Fruit fly (Drosophila melanogaster): Measurements from ENCODE around the gene CG13022.

CG13022 gene

DNA sequence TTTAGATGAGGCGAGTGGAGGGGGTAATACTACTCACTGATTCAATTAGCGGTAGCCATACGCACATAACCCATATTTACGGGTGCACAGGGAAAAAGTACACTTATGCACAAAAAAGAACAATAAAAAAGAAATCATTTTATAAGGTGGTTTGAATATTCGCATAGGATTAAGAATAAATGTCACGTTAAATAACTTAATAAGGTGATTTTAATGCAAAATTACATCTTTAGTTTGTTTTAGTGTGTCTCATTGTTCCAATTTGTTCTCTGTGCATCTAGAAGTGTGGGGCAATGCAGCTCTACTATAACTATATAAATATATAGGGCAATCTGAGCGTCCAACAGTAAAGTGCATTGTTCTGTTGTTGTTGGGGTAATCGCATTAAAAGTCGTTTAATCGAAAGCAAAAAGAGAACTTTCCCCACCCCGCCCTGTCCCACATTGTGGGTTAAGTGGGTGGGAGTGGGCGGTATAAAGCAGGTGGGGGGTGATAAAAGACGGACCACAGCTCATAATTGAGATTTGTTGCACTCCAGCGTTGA lies 46.0 kb downstream of the CG13022 start (continued):
- TF ChIP-seq Hr4 (GFP tag; optimal IDR thresholded peaks at IDR 0.05) (peak; percentile 77), dac (GFP tag; optimal IDR thresholded peaks at IDR 0.05) (no peak), Sox15 (GFP tag; optimal IDR thresholded peaks at IDR 0.05) (no peak), CG6808 (GFP tag; optimal IDR thresholded peaks at IDR 0.05) (no peak), ss (GFP tag; optimal IDR thresholded peaks at IDR 0.05) (no peak), Smox (GFP tag; optimal IDR thresholded peaks at IDR 0.05) (no peak), dsx (GFP tag; optimal IDR thresholded peaks at IDR 0.05; ENCODE audit: poor library complexity, severe bottlenecking) (peak; percentile 6), CG6854 (GFP tag; optimal IDR thresholded peaks at IDR 0.05) (no peak), achi (GFP tag; optimal IDR thresholded peaks at IDR 0.05) (peak; percentile 53), Hr39 (GFP tag; optimal IDR thresholded peaks at IDR 0.05) (no peak), fd85E (GFP tag; optimal IDR thresholded peaks at IDR 0.05) (no peak), CG34406 (GFP tag; optimal IDR thresholded peaks at IDR 0.05) (peak; percentile 27), Sox14 (GFP tag; optimal IDR thresholded peaks at IDR 0.05) (peak; percentile 24), Ets96B (tag; optimal IDR thresholded peaks at IDR 0.05) (peak; percentile 4)

DNA sequence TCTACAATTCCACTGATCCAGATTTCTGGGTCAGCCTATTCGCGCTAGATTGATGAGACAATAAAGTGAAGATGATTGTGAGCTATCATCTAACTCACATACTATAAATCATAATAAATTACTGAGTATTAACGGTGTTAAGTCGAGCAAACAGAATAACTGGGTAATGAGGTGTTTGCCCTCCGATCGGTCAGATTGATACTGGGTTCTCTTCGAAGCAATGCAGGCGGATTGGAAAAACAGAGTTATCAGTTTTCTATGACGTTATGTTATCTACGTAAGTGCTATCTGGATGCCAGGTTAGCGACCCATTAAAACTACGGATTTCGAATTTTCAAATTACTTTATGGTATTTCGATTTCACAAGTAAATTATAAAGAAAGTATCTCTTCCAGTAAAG lies 46.8 kb downstream of the CG13022 start:
- TF ChIP-seq acj6 (GFP tag; optimal IDR thresholded peaks at IDR 0.05): no peak
- TF ChIP-seq fkh (GFP tag; optimal IDR thresholded peaks at IDR 0.05): peak; percentile 26

- TF ChIP-seq CG7368 (GFP tag; optimal IDR thresholded peaks at IDR 0.05): peak; percentile 65
- peak; percentile 79 for TF ChIP-seq dsx (GFP tag; optimal IDR thresholded peaks at IDR 0.05; ENCODE audit: poor library complexity, severe bottlenecking)
- peak; percentile 87 for TF ChIP-seq CG3919 (GFP tag; optimal IDR thresholded peaks at IDR 0.05)
- TF ChIP-seq Eip93F (GFP tag; optimal IDR thresholded peaks at IDR 0.05): no peak
- peak; percentile 82 for TF ChIP-seq Lpt (GFP tag; optimal IDR thresholded peaks at IDR 0.05)
- peak; percentile 73 for TF ChIP-seq spab (GFP tag; optimal IDR thresholded peaks at IDR 0.05)
- TF ChIP-seq CG11902 (GFP tag; optimal IDR thresholded peaks at IDR 0.05): peak; percentile 65
- TF ChIP-seq CG8319 (GFP tag; optimal IDR thresholded peaks at IDR 0.05): peak; percentile 59
- TF ChIP-seq ss (GFP tag; optimal IDR thresholded peaks at IDR 0.05): peak; percentile 55 to 71
- TF ChIP-seq Eip78C (GFP tag): peak; percentile 96
- peak; percentile 63 for TF ChIP-seq CG6854 (GFP tag; optimal IDR thresholded peaks at IDR 0.05)
- peak; percentile 95 for TF ChIP-seq vri (GFP tag; optimal IDR thresholded peaks at IDR 0.05)
- peak; percentile 74 for TF ChIP-seq dac (GFP tag; optimal IDR thresholded peaks at IDR 0.05)
- peak; percentile 88 for TF ChIP-seq acj6 (GFP tag; optimal IDR thresholded peaks at IDR 0.05)
- peak; percentile 94 for TF ChIP-seq CG8119 (GFP tag; IDR thresholded peaks at IDR 0.05)
- TF ChIP-seq cyc (GFP tag; optimal IDR thresholded peaks at IDR 0.05): peak; percentile 84
- peak; percentile 80 for TF ChIP-seq Met (GFP tag; optimal IDR thresholded peaks at IDR 0.05)
- TF ChIP-seq Hr39 (GFP tag; optimal IDR thresholded peaks at IDR 0.05): peak; percentile 85
- TF ChIP-seq eg (GFP tag; IDR thresholded peaks at IDR 0.05): peak; percentile 94
- TF ChIP-seq pdm3 (GFP tag; optimal IDR thresholded peaks at IDR 0.05): peak; percentile 87
- peak; percentile 91 for TF ChIP-seq Hr4 (GFP tag; optimal IDR thresholded peaks at IDR 0.05)
- TF ChIP-seq topi (GFP tag; optimal IDR thresholded peaks at IDR 0.05): peak; percentile 79
- TF ChIP-seq fd59A (GFP tag; optimal IDR thresholded peaks at IDR 0.05): peak; percentile 77
- peak; percentile 87 for TF ChIP-seq CG31627 (GFP tag; optimal IDR thresholded peaks at IDR 0.05)
- TF ChIP-seq Eip75B (GFP tag; optimal IDR thresholded peaks at IDR 0.05): peak; percentile 82
- TF ChIP-seq fkh (GFP tag; optimal IDR thresholded peaks at IDR 0.05): peak; percentile 27
- peak; percentile 45 for TF ChIP-seq Blimp-1 (GFP tag; optimal IDR thresholded peaks at IDR 0.05)
- peak; percentile 72 for TF ChIP-seq CG8632 (GFP tag; optimal IDR thresholded peaks at IDR 0.05)
- peak; percentile 41 for TF ChIP-seq CG9139 (GFP tag; optimal IDR thresholded peaks at IDR 0.05)
- TF ChIP-seq Sox14 (GFP tag; optimal IDR thresholded peaks at IDR 0.05): peak; percentile 88
- TF ChIP-seq net (GFP tag; optimal IDR thresholded peaks at IDR 0.05): peak; percentile 86
- TF ChIP-seq salr (GFP tag; optimal IDR thresholded peaks at IDR 0.05): peak; percentile 68 to 86
- no peak for TF ChIP-seq fd85E (GFP tag; optimal IDR thresholded peaks at IDR 0.05)
- TF ChIP-seq CG1621 (tag; optimal IDR thresholded peaks at IDR 0.05): peak; percentile 76
- peak; percentile 89 for TF ChIP-seq esn (GFP tag; optimal IDR thresholded peaks at IDR 0.05)
- TF ChIP-seq Ets96B (tag; optimal IDR thresholded peaks at IDR 0.05): peak; percentile 81
- TF ChIP-seq CG34406 (GFP tag; optimal IDR thresholded peaks at IDR 0.05): peak; percentile 80
- TF ChIP-seq CG3032 (tag; optimal IDR thresholded peaks at IDR 0.05): peak; percentile 73
- TF ChIP-seq CG11762 (GFP tag; optimal IDR thresholded peaks at IDR 0.05; ENCODE audit: insufficient read depth): peak; percentile 77
- peak; percentile 69 for TF ChIP-seq Ets21C (GFP tag; optimal IDR thresholded peaks at IDR 0.05)
Observed at dm6 chr3L:16890650-16891336, 48.0 kb downstream of the CG13022 start.

All from whole organism, prepupa.